Fruit fly (Drosophila melanogaster) whole organism, wandering third instar larva: ENCODE measurements around the gene CG42819.

Experiments
- Hr78 ChIP-seq: fragments of >200 bp; optimal IDR thresholded peaks from 2 replicates; lab custom pipeline; 2017; ENCODE audit warnings: missing biosample characterization, missing genetic modification characterization
- br ChIP-seq: fragments of 200-800 bp; sonication (Bioruptor generic); optimal IDR thresholded peaks from 2 replicates; lab custom pipeline; 2016; ENCODE audit warnings: missing biosample characterization, missing genetic modification characterization
- foxo ChIP-seq, 2 experiments: fragments of 200-800 bp; sonication (Bioruptor generic); optimal IDR thresholded peaks; 2 replicates in 1 of 2; 3 replicates in 1 of 2; lab custom pipeline; 2016 to 2017; ENCODE audit warnings: missing biosample characterization in 2 of 2, missing genetic modification characterization in 2 of 2
- fru ChIP-seq: fragments of 200-800 bp; sonication (Bioruptor generic); optimal IDR thresholded peaks from 3 replicates; lab custom pipeline; 2016; ENCODE audit warnings: missing biosample characterization, mild to moderate bottlenecking, missing genetic modification characterization

dm6 chr2L:8362273-8362954 lies 26.7 kb downstream of the CG42819 start, which contains the start of gene CG7627:
- TF ChIP-seq foxo (GFP tag; optimal IDR thresholded peaks at IDR 0.05; lab: Kevin White, UChicago) (peak in 1 of 2 experiments; percentile 90), fru (GFP tag; lab: Kevin White, UChicago) (peak; percentile 89), br (GFP tag; lab: Kevin White, UChicago) (peak; percentile 85), Hr78 (GFP tag; lab: Kevin White, UChicago) (no peak)
